Fruit fly (Drosophila melanogaster): ENCODE data around the gene CG43739.

CG43739 gene

DNA sequence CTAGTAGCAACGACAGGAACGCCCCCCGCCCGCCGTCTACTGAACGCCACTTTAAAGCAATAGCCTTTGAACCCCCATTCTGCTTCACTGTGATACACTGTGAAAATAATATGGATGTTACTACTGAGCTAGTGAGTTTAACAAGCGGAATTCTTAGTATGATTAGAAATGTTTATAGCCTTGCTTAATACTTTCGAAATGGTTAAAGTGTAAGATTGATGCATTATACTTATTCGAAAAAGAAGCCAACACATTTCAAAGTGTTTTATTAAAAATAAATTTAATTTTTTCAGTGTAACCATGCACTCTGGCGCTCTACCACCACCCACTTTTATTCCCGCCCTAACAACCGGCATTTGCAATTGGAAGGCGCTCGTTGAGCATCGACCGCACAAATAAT is 25.6 kb upstream of the CG43739 start (continued):
- TF ChIP-seq tll (GFP tag; optimal IDR thresholded peaks at IDR 0.05) (no peak), tx (GFP tag; optimal IDR thresholded peaks at IDR 0.05) (no peak), Neu2 (GFP tag; optimal IDR thresholded peaks at IDR 0.05; ENCODE audit: borderline replicate concordance) (no peak), cg (GFP tag; optimal IDR thresholded peaks at IDR 0.05) (no peak), CHES-1-like (GFP tag; optimal IDR thresholded peaks at IDR 0.05) (no peak), E2f2 (GFP tag; IDR thresholded peaks at IDR 0.05) (no peak), CG17328 (GFP tag; IDR thresholded peaks at IDR 0.05) (peak; percentile 53; the same call in 1 of the 2 replicates), lola (GFP tag; optimal IDR thresholded peaks at IDR 0.05) (peak in 1 of 3 experiments; percentile 43), CG17802 (tag; optimal IDR thresholded peaks at IDR 0.05) (no peak), lab (GFP tag; optimal IDR thresholded peaks at IDR 0.05) (peak; percentile 11), prd (optimal IDR thresholded peaks at IDR 0.05) (no peak), prd (GFP tag; IDR thresholded peaks at IDR 0.05) (peak; percentile 44; the same call in 1 of the 3 replicates), sr (GFP tag; IDR thresholded peaks at IDR 0.05) (no peak), lov (optimal IDR thresholded peaks at IDR 0.05) (no peak), lov (GFP tag; IDR thresholded peaks at IDR 0.05) (no peak), Dek (tag; optimal IDR thresholded peaks at IDR 0.05) (no peak), ewg (GFP tag; optimal IDR thresholded peaks at IDR 0.05) (no peak), ham (GFP tag; IDR thresholded peaks at IDR 0.05) (no peak), sens-2 (GFP tag; IDR thresholded peaks at IDR 0.05) (no peak), mld (GFP tag; IDR thresholded peaks at IDR 0.05; ENCODE audit: partially characterized antibody) (no peak), Hr51 (GFP tag; optimal IDR thresholded peaks at IDR 0.05) (peak in 1 of 2 experiments; percentile 46), NfI (GFP tag; optimal IDR thresholded peaks at IDR 0.05) (peak; percentile 9), CG4730 (GFP tag; IDR thresholded peaks at IDR 0.05) (no peak), CG31441 (GFP tag; IDR thresholded peaks at IDR 0.05) (peak; percentile 56; the same call in 1 of the 2 replicates), CG13296 (GFP tag; optimal IDR thresholded peaks at IDR 0.05) (no peak), nerfin-2 (GFP tag; IDR thresholded peaks at IDR 0.05; ENCODE audit: partially characterized antibody) (no peak), Poxn (GFP tag; IDR thresholded peaks at IDR 0.05) (no peak), dpn (GFP tag; optimal IDR thresholded peaks at IDR 0.05) (peak in 1 of 2 experiments; percentile 29), btn (GFP tag; optimal IDR thresholded peaks at IDR 0.05) (no peak), Side (GFP tag; optimal IDR thresholded peaks at IDR 0.05) (no peak), ftz-f1 (GFP tag; optimal IDR thresholded peaks at IDR 0.05) (no peak), CG1233 (GFP tag; optimal IDR thresholded peaks at IDR 0.05) (no peak), GATAe (GFP tag; conservative IDR thresholded peaks at IDR 0.05) (no peak), chm (GFP tag; IDR thresholded peaks at IDR 0.05) (no peak; the same call in 1 of the 2 replicates), schlank (tag; optimal IDR thresholded peaks at IDR 0.05) (no peak), PHDP (tag; optimal IDR thresholded peaks at IDR 0.05) (peak; percentile 29), gcm (GFP tag; optimal IDR thresholded peaks at IDR 0.05) (peak; percentile 84), slou (GFP tag; optimal IDR thresholded peaks at IDR 0.05) (no peak), Doc3 (GFP tag; IDR thresholded peaks at IDR 0.05; ENCODE audit: partially characterized antibody) (no peak), CG4360 (GFP tag; IDR thresholded peaks at IDR 0.05) (no peak), NK7.1 (GFP tag; optimal IDR thresholded peaks at IDR 0.05) (no peak), YL-1 (GFP tag; optimal IDR thresholded peaks at IDR 0.05) (no peak), shn (GFP tag; optimal IDR thresholded peaks at IDR 0.05) (no peak), CG4282 (GFP tag; optimal IDR thresholded peaks at IDR 0.05) (no peak), CG3281 (GFP tag; optimal IDR thresholded peaks at IDR 0.05) (no peak), Stat92E (GFP tag; optimal IDR thresholded peaks at IDR 0.05) (no peak), CG14860 (GFP tag; IDR thresholded peaks at IDR 0.05; ENCODE audit: partially characterized antibody) (no peak), HmgZ (tag; optimal IDR thresholded peaks at IDR 0.05) (no peak), CG8281 (tag; optimal IDR thresholded peaks at IDR 0.05) (no peak), CG34224 (GFP tag; IDR thresholded peaks at IDR 0.05; ENCODE audit: partially characterized antibody) (no peak)
